Fruit fly (Drosophila melanogaster) whole organism, embryonic: ENCODE data around the gene CG6901.

Experiments used
- Ada2b ChIP-seq: fragments of 200-800 bp; sonication (Bioruptor generic); IDR thresholded peaks from 2 replicates; pipeline ENCODE4 v1.3.6; 2022; ENCODE audit warnings: missing biosample characterization, missing genetic modification characterization
- Aef1 ChIP-seq: fragments of 200-800 bp; sonication (Bioruptor generic); IDR thresholded peaks from 3 replicates; pipeline ENCODE4 v1.3.6; 2022; ENCODE audit warnings: missing biosample characterization, missing genetic modification characterization
- Atf6 ChIP-seq: fragments of 200-800 bp; sonication (Bioruptor generic); IDR thresholded peaks from 2 replicates; pipeline ENCODE4 v1.3.6; 2022; ENCODE audit warnings: missing biosample characterization, missing genetic modification characterization
- Blimp-1 ChIP-seq: fragments of 200-800 bp; sonication (Bioruptor generic); optimal IDR thresholded peaks from 3 replicates; lab custom pipeline; 2018; ENCODE audit warnings: missing biosample characterization, missing genetic modification characterization, mild to moderate bottlenecking, moderate library complexity, missing genetic modification reagents
- CG10543 ChIP-seq: fragments of 200-800 bp; sonication (Bioruptor generic); optimal IDR thresholded peaks from 3 replicates; lab custom pipeline; 2017; ENCODE audit warnings: missing biosample characterization, mild to moderate bottlenecking, missing genetic modification characterization, moderate library complexity
- CG10959 ChIP-seq: fragments of 200-800 bp; sonication (Bioruptor generic); IDR thresholded peaks from 2 replicates; pipeline ENCODE4 v1.3.6; 2022; ENCODE audit warnings: missing biosample characterization, missing genetic modification characterization
- CG11695 ChIP-seq: fragments of 200-800 bp; sonication (Bioruptor generic); IDR thresholded peaks from 3 replicates; pipeline ENCODE4 v1.3.6; 2022; ENCODE audit warnings: missing biosample characterization, missing genetic modification characterization
- CG12071 ChIP-seq: fragments of 200-800 bp; sonication (Bioruptor generic); optimal IDR thresholded peaks from 3 replicates; lab custom pipeline; 2018; ENCODE audit warnings: missing biosample characterization, mild to moderate bottlenecking, missing genetic modification characterization
- CG12659 ChIP-seq: fragments of 200-800 bp; sonication (Bioruptor generic); optimal IDR thresholded peaks from 3 replicates; lab custom pipeline; 2017; ENCODE audit warnings: mild to moderate bottlenecking, missing biosample characterization, missing genetic modification reagents, missing genetic modification characterization
- CG12769 ChIP-seq: fragments of 200-800 bp; sonication (Bioruptor generic); optimal IDR thresholded peaks from 2 replicates; lab custom pipeline; 2019; ENCODE audit warnings: missing biosample characterization, mild to moderate bottlenecking, missing genetic modification characterization, moderate library complexity
- CG15269 ChIP-seq: fragments of 200-800 bp; sonication (Bioruptor generic); optimal IDR thresholded peaks from 2 replicates; lab custom pipeline; 2018; ENCODE audit warnings: missing biosample characterization, mild to moderate bottlenecking, missing genetic modification characterization, moderate library complexity
- CG1603 ChIP-seq: fragments of 200-800 bp; sonication (Bioruptor generic); optimal IDR thresholded peaks from 2 replicates; lab custom pipeline; 2019; ENCODE audit warnings: missing biosample characterization, mild to moderate bottlenecking, missing genetic modification characterization, moderate library complexity
- CG17359 ChIP-seq: fragments of 200-800 bp; sonication (Bioruptor generic); optimal IDR thresholded peaks from 3 replicates; lab custom pipeline; 2018; ENCODE audit warnings: missing biosample characterization, mild to moderate bottlenecking, missing genetic modification characterization, moderate library complexity
- CG32532 ChIP-seq: fragments of 200-800 bp; sonication (Bioruptor generic); IDR thresholded peaks from 2 replicates; pipeline ENCODE4 v1.3.6; 2022; ENCODE audit warnings: missing biosample characterization, missing genetic modification characterization
- CG4854 ChIP-seq: fragments of 200-800 bp; sonication (Bioruptor generic); optimal IDR thresholded peaks from 2 replicates; lab custom pipeline; 2016; ENCODE audit warnings: missing biosample characterization, missing genetic modification characterization, inconsistent platforms
- CG7963 ChIP-seq: fragments of 200-800 bp; sonication (Bioruptor generic); IDR thresholded peaks from 3 replicates; pipeline ENCODE4 v1.3.6; 2022; ENCODE audit warnings: missing biosample characterization, missing genetic modification characterization; ENCODE audit not compliant: partially characterized antibody
- CG8290 ChIP-seq, 3 experiments: fragments of 200-800 bp; sonication (Bioruptor generic); optimal IDR thresholded peaks; 2 replicates each; lab custom pipeline; 2016 to 2019; ENCODE audit warnings: missing biosample characterization in 3 of 3, missing genetic modification characterization in 3 of 3, mild to moderate bottlenecking in 2 of 3, moderate library complexity in 1 of 3
- CG8388 ChIP-seq: fragments of 200-800 bp; sonication (Bioruptor generic); optimal IDR thresholded peaks from 2 replicates; lab custom pipeline; 2019; ENCODE audit warnings: missing biosample characterization, mild to moderate bottlenecking, missing genetic modification characterization, moderate library complexity
- CG8478 ChIP-seq: fragments of >200 bp; optimal IDR thresholded peaks from 2 replicates; lab custom pipeline; 2018
- CG9727 ChIP-seq: fragments of 200-800 bp; sonication (Bioruptor generic); optimal IDR thresholded peaks from 3 replicates; lab custom pipeline; 2017; ENCODE audit warnings: missing biosample characterization, mild to moderate bottlenecking, missing genetic modification characterization
- CoRest ChIP-seq: fragments of 200-800 bp; sonication (Bioruptor generic); optimal IDR thresholded peaks from 3 replicates; lab custom pipeline; 2018; ENCODE audit warnings: missing biosample characterization, mild to moderate bottlenecking, missing genetic modification characterization, moderate library complexity
- E2f1 ChIP-seq: fragments of 200-800 bp; sonication (Bioruptor generic); IDR thresholded peaks from 2 replicates; pipeline ENCODE4 v1.3.6; 2022; ENCODE audit warnings: missing biosample characterization, missing genetic modification characterization
- Fer3 ChIP-seq: fragments of 200-800 bp; sonication (Bioruptor generic); optimal IDR thresholded peaks from 2 replicates; lab custom pipeline; 2018; ENCODE audit warnings: missing biosample characterization, mild to moderate bottlenecking, missing genetic modification characterization, moderate library complexity
- Hr78 ChIP-seq, 2 experiments: fragments of 200-800 bp in 1 of 2; fragments of >200 bp in 1 of 2; sonication (Bioruptor generic) in 1 of 2; optimal IDR thresholded peaks; 2 replicates each; lab custom pipeline; 2017 to 2019; ENCODE audit warnings: missing biosample characterization in 2 of 2, missing genetic modification characterization in 2 of 2, mild to moderate bottlenecking in 1 of 2, moderate library complexity in 1 of 2
- PHDP ChIP-seq: fragments of 200-800 bp; sonication (Bioruptor generic); optimal IDR thresholded peaks from 3 replicates; lab custom pipeline; 2018; ENCODE audit warnings: missing biosample characterization, mild to moderate bottlenecking, missing genetic modification characterization, moderate library complexity
- Rfx ChIP-seq: fragments of 200-800 bp; sonication (Bioruptor generic); IDR thresholded peaks from 2 replicates; pipeline ENCODE4 v1.3.6; 2022; ENCODE audit warnings: missing biosample characterization, missing genetic modification characterization
- Ssrp ChIP-seq: fragments of 200-800 bp; sonication (Bioruptor generic); optimal IDR thresholded peaks from 2 replicates; lab custom pipeline; 2018; ENCODE audit warnings: missing biosample characterization, mild to moderate bottlenecking, missing genetic modification characterization, moderate library complexity
- Trl ChIP-seq, 3 experiments: fragments of >200 bp in 2 of 3; fragments of 200-800 bp in 1 of 3; sonication (Bioruptor generic) in 1 of 3; optimal IDR thresholded peaks; 2 replicates in 1 of 3; 3 replicates in 2 of 3; lab custom pipeline; 2016 to 2017; ENCODE audit warnings: missing biosample characterization in 1 of 3, missing genetic modification characterization in 1 of 3
- ara ChIP-seq: fragments of 200-800 bp; sonication (Bioruptor generic); IDR thresholded peaks from 2 replicates; pipeline ENCODE4 v1.3.6; 2022; ENCODE audit warnings: missing biosample characterization, missing genetic modification characterization
- bcd ChIP-seq: fragments of 200-800 bp; sonication (Bioruptor generic); optimal IDR thresholded peaks from 2 replicates; lab custom pipeline; 2017; ENCODE audit warnings: missing biosample characterization, mild to moderate bottlenecking, missing genetic modification characterization
- dysf ChIP-seq: fragments of 200-800 bp; sonication (Bioruptor generic); IDR thresholded peaks from 3 replicates; pipeline ENCODE4 v1.3.6; 2022; ENCODE audit warnings: missing biosample characterization, missing genetic modification characterization
- eyg ChIP-seq: fragments of 200-800 bp; sonication (Bioruptor generic); optimal IDR thresholded peaks from 3 replicates; lab custom pipeline; 2016; ENCODE audit warnings: missing biosample characterization, missing genetic modification characterization
- gcm ChIP-seq: fragments of 200-800 bp; sonication (Bioruptor generic); optimal IDR thresholded peaks from 2 replicates; lab custom pipeline; 2019; ENCODE audit warnings: missing biosample characterization, mild to moderate bottlenecking, missing genetic modification characterization, moderate library complexity
- gsb ChIP-seq: fragments of 200-800 bp; sonication (Bioruptor generic); IDR thresholded peaks from 2 replicates; pipeline ENCODE4 v1.3.6; 2022; ENCODE audit warnings: missing biosample characterization, missing genetic modification characterization
- ind ChIP-seq: fragments of 200-800 bp; sonication (Bioruptor generic); optimal IDR thresholded peaks from 3 replicates; lab custom pipeline; 2016; ENCODE audit warnings: missing biosample characterization, missing genetic modification characterization
- knrl ChIP-seq: fragments of 200-800 bp; sonication (Bioruptor generic); IDR thresholded peaks from 3 replicates; pipeline ENCODE4 v1.3.6; 2022; ENCODE audit warnings: missing biosample characterization, missing genetic modification characterization; ENCODE audit not compliant: partially characterized antibody
- lab ChIP-seq: fragments of 200-800 bp; sonication (Bioruptor generic); optimal IDR thresholded peaks from 3 replicates; lab custom pipeline; 2017; ENCODE audit warnings: missing biosample characterization, missing genetic modification characterization, mild to moderate bottlenecking, moderate library complexity, missing genetic modification reagents
- lola ChIP-seq, 3 experiments: fragments of >200 bp in 2 of 3; fragments of 200-800 bp in 1 of 3; sonication (Bioruptor generic) in 1 of 3; optimal IDR thresholded peaks; 2 replicates each; lab custom pipeline; 2017 to 2019; ENCODE audit warnings: missing biosample characterization in 3 of 3, missing genetic modification characterization in 3 of 3, mild to moderate bottlenecking in 1 of 3, moderate library complexity in 1 of 3
- nerfin-2 ChIP-seq: fragments of 200-800 bp; sonication (Bioruptor generic); IDR thresholded peaks from 2 replicates; pipeline ENCODE4 v1.3.6; 2022; ENCODE audit warnings: missing biosample characterization, missing genetic modification characterization; ENCODE audit not compliant: partially characterized antibody
- salm ChIP-seq: fragments of 200-800 bp; sonication (Bioruptor generic); optimal IDR thresholded peaks from 2 replicates; lab custom pipeline; 2018; ENCODE audit warnings: missing biosample characterization, mild to moderate bottlenecking, missing genetic modification characterization
- sens ChIP-seq: fragments of 200-800 bp; sonication (Bioruptor generic); peaks from one replicate; lab custom pipeline; 2016; ENCODE audit warnings: missing biosample characterization, missing genetic modification characterization
- stc ChIP-seq: fragments of 200-800 bp; sonication (Bioruptor generic); IDR thresholded peaks from 2 replicates; pipeline ENCODE4 v1.3.6; 2022; ENCODE audit warnings: missing biosample characterization, missing genetic modification characterization
- tin ChIP-seq: fragments of 200-800 bp; sonication (Bioruptor generic); optimal IDR thresholded peaks from 3 replicates; lab custom pipeline; 2016; ENCODE audit warnings: missing biosample characterization, missing genetic modification characterization
- tx ChIP-seq: fragments of 200-800 bp; sonication (Bioruptor generic); optimal IDR thresholded peaks from 2 replicates; lab custom pipeline; 2016; ENCODE audit warnings: missing biosample characterization, missing genetic modification characterization
- wdn ChIP-seq: fragments of 200-800 bp; sonication (Bioruptor generic); IDR thresholded peaks from 2 replicates; pipeline ENCODE4 v1.3.6; 2022; ENCODE audit warnings: missing biosample characterization, missing genetic modification characterization
- zen2 ChIP-seq: fragments of 200-800 bp; sonication (Bioruptor generic); IDR thresholded peaks from 3 replicates; pipeline ENCODE4 v1.3.6; 2022; ENCODE audit warnings: missing biosample characterization, missing genetic modification characterization; ENCODE audit not compliant: partially characterized antibody

Gene CG6901

DNA sequence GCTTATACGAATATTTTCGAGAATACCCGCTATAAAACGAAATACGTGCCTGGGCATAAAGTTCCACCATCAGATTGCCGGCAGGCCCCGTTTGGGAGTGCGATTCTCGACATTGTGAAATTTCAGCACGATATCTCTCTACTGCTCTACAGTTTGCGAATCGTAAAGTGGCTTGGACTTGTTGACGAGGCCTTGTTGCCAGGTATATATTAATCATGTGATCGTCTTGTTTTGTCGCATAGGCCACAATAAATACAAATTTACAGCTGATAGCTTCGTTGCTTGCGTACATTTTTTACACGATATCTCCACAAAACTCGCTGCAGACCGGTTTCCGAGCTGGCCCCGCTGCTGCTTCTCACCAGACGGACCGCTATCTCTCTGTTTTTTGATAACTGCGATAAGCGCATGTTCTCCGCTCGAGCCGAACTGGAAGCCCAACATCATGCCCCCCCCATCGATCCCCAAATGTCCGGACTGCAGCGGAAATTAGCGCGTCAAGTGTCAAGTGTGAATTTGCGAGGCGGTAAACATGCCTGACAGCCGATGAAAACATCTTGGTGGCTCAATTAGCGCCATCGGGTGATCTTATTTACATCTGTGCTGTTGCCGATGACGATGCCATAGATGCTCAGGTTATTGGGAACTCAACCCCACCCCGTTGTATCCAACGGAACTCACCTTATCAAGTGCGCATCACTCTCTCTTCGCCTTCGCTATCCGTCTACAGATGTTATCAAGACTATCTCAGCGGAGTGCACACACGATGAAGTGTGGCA, 13.7 kb upstream of the CG6901 start (continued):
- TF ChIP-seq ind (GFP tag; lab: Kevin White, UChicago) (peak; percentile 26), CG1603 (tag; lab: Kevin White, UChicago) (peak; percentile 19), knrl (GFP tag; lab: Robert Waterston, UW) (no peak), eyg (GFP tag; lab: Kevin White, UChicago) (peak; percentile 26), sens (GFP tag; lab: Kevin White, UChicago) (peak; percentile 53), Fer3 (tag; lab: Kevin White, UChicago) (peak; percentile 29), CoRest (tag; lab: Kevin White, UChicago) (peak; percentile 29), Ssrp (tag; lab: Kevin White, UChicago) (peak; percentile 16), CG12769 (tag; lab: Kevin White, UChicago) (peak; percentile 31), CG8388 (GFP tag; lab: Kevin White, UChicago) (peak; percentile 13), Aef1 (GFP tag; lab: Robert Waterston, UW) (no peak), CG15269 (tag; lab: Kevin White, UChicago) (peak; percentile 48), Ada2b (GFP tag; lab: Robert Waterston, UW) (peak; percentile 50), CG8290 (GFP tag; optimal IDR thresholded peaks at IDR 0.05; lab: Kevin White, UChicago) (peak; percentile 6), CG8290 (tag; optimal IDR thresholded peaks at IDR 0.05; lab: Kevin White, UChicago) (no peak), PHDP (peak; percentile 3), lola (GFP tag; optimal IDR thresholded peaks at IDR 0.05; lab: Kevin White, UChicago) (peak in 1 of 3 experiments; percentile 3), CG32532 (GFP tag; lab: Robert Waterston, UW) (peak; percentile 61; the same call in 1 of the 2 replicates), CG12659 (GFP tag; lab: Kevin White, UChicago) (peak; percentile 23), Trl (optimal IDR thresholded peaks at IDR 0.05; lab: Kevin White, UChicago) (no peak), Trl (GFP tag; optimal IDR thresholded peaks at IDR 0.05; lab: Kevin White, UChicago) (peak; percentile 11), CG12071 (GFP tag; lab: Kevin White, UChicago) (no peak), CG7963 (GFP tag; lab: Robert Waterston, UW) (0 out of 3 replicates have a peak, but pooled peaks have one; percentile 31), ara (GFP tag; lab: Robert Waterston, UW) (peak; percentile 37; the same call in 1 of the 2 replicates), CG10543 (GFP tag; lab: Kevin White, UChicago) (peak; percentile 39), gcm (no peak), CG9727 (peak; percentile 7), tin (no peak), gsb (GFP tag; lab: Robert Waterston, UW) (no peak), zen2 (GFP tag; lab: Robert Waterston, UW) (0 out of 3 replicates have a peak, but pooled peaks have one; percentile 9), stc (peak; percentile 43; the same call in 1 of the 2 replicates), Rfx (GFP tag; lab: Robert Waterston, UW) (peak; percentile 65), lab (peak; percentile 53), Hr78 (GFP tag; optimal IDR thresholded peaks at IDR 0.05; lab: Kevin White, UChicago) (no peak), CG10959 (no peak), nerfin-2 (GFP tag; lab: Robert Waterston, UW) (0 out of 2 replicates have a peak, but pooled peaks have one; percentile 20), salm (no peak), tx (peak; percentile 1), Atf6 (peak; percentile 60; the same call in 1 of the 2 replicates), Blimp-1 (GFP tag; lab: Kevin White, UChicago) (peak; percentile 21), CG8478 (lab: Kevin White, UChicago) (no peak), E2f1 (GFP tag; lab: Robert Waterston, UW) (peak; percentile 47; the same call in 1 of the 2 replicates), dysf (GFP tag; lab: Robert Waterston, UW) (peak; percentile 42; the same call in 1 of the 3 replicates), CG17359 (tag; lab: Kevin White, UChicago) (peak; percentile 31), wdn (GFP tag; lab: Robert Waterston, UW) (0 out of 2 replicates have a peak, but pooled peaks have one; percentile 40), CG4854 (peak; percentile 18), CG11695 (GFP tag; lab: Robert Waterston, UW) (0 out of 3 replicates have a peak, but pooled peaks have one; percentile 29), bcd (GFP tag; lab: Kevin White, UChicago) (peak; percentile 6)
